Worm (Caenorhabditis elegans): ENCODE results near the gene ZC84.7.

DNA sequence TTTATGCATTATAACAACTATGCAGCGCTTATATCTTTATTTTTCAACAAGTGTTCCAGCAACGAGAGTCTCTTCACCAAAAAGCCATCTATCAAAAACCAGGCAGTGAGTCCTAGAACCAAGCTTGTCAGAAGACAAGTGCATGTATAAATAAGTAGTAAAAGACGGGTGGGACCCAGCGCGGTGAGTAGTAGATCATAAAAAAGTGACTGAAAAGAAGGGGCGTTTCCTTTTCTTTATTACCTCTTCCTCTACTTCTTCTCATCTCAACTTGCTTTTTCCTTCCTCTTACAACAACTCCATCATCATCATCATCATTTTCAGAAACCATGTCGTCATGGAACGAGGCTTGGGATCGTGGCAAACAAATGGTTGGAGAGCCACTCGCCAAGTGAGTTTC, 49.2 kb upstream of the ZC84.7 start, which contains the start of gene eat-4:
- no peak for TF ChIP-seq klf-2 (GFP tag; conservative IDR thresholded peaks at IDR 0.05)
- TF ChIP-seq med-1 (GFP tag; optimal IDR thresholded peaks at IDR 0.05; ENCODE audit: insufficient read depth), result no peak
- TF ChIP-seq ztf-23 (GFP tag; IDR thresholded peaks at IDR 0.05), result no peak
- no peak for TF ChIP-seq T22C8.4 (GFP tag; IDR thresholded peaks at IDR 0.05)
- no peak for TF ChIP-seq ref-1 (GFP tag; conservative IDR thresholded peaks at IDR 0.05)
- no peak for TF ChIP-seq cog-1 (tag; optimal IDR thresholded peaks at IDR 0.05)
- TF ChIP-seq ztf-29 (GFP tag; IDR thresholded peaks at IDR 0.05), result no peak
- no peak for TF ChIP-seq tab-1 (GFP tag; IDR thresholded peaks at IDR 0.05)
- TF ChIP-seq flt-1 (GFP tag; IDR thresholded peaks at IDR 0.05), result no peak
